Worm (Caenorhabditis elegans): ENCODE data around the gene srw-121.

DNA sequence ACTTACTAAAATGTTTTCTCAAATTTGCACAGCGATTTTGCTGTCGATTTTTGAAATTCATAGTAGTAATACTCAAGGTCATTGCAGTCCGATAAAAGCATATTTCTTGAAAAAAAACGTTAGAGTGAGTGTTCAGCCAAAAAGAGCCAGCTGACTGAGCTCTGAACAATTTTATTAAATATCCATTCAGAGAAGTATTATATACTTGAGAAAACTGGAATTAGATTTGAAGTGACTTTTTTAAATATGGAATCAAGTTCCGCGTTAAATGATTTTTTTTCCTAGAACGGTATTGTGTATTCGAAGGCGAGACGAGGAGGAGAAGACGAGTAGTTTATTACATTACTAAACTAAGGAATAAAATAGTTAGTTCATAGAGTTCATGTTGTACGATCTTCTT is at the start of gene srw-121:
- no peak for TF ChIP-seq unc-62 (GFP tag; optimal IDR thresholded peaks at IDR 0.05 in 1 of 2)
- no peak for TF ChIP-seq unc-62 (tag; optimal IDR thresholded peaks at IDR 0.05)
- TF ChIP-seq ceh-82 (tag; optimal IDR thresholded peaks at IDR 0.05): no peak
- TF ChIP-seq ceh-32 (tag; optimal IDR thresholded peaks at IDR 0.05; ENCODE audit: poor library complexity): no peak
- no peak for TF ChIP-seq dmd-8 (GFP tag; IDR thresholded peaks at IDR 0.05)
- TF ChIP-seq lin-13 (GFP tag; optimal IDR thresholded peaks at IDR 0.05): no peak
- no peak for TF ChIP-seq jun-1 (tag; optimal IDR thresholded peaks at IDR 0.05)
- TF ChIP-seq skn-1 (tag; optimal IDR thresholded peaks at IDR 0.05): no peak
- no peak for TF ChIP-seq ces-1 (GFP tag; optimal IDR thresholded peaks at IDR 0.05)
- TF ChIP-seq lir-3 (tag; optimal IDR thresholded peaks at IDR 0.05): no peak
- TF ChIP-seq pha-4 (GFP tag; IDR thresholded peaks at IDR 0.05): no peak
- TF ChIP-seq pha-4 (tag; optimal IDR thresholded peaks at IDR 0.05): no peak
